Fruit fly (Drosophila melanogaster): ENCODE data around the gene CG8132.

Gene CG8132

dm6 chr3R:9390201-9390600 is 11.1 kb upstream of the CG8132 start (continued):
- peak; percentile 20 for TF ChIP-seq Fer3 (tag; optimal IDR thresholded peaks at IDR 0.05)
- TF ChIP-seq Dref (GFP tag; IDR thresholded peaks at IDR 0.05), result no peak
- TF ChIP-seq CG13296 (GFP tag; optimal IDR thresholded peaks at IDR 0.05), result peak; percentile 18
- no peak for TF ChIP-seq pan (optimal IDR thresholded peaks at IDR 0.05)
- TF ChIP-seq pan (GFP tag; optimal IDR thresholded peaks at IDR 0.05 in 1 of 2, IDR thresholded peaks at IDR 0.05 in 1 of 2), result peak in 1 of 2 experiments; percentile 5
- TF ChIP-seq E2f2 (GFP tag; IDR thresholded peaks at IDR 0.05), result 0 out of 2 replicates have a peak, but pooled peaks have one; percentile 9
- peak; percentile 25 for TF ChIP-seq CG2875 (GFP tag; optimal IDR thresholded peaks at IDR 0.05)
- TF ChIP-seq CG8290 (GFP tag; optimal IDR thresholded peaks at IDR 0.05), result no peak
- TF ChIP-seq CG8290 (tag; optimal IDR thresholded peaks at IDR 0.05), result peak in 1 of 2 experiments; percentile 14
- TF ChIP-seq scrt (GFP tag; optimal IDR thresholded peaks at IDR 0.05), result peak; percentile 29
- TF ChIP-seq CG17328 (GFP tag; IDR thresholded peaks at IDR 0.05), result no peak
- TF ChIP-seq Hmr (GFP tag; optimal IDR thresholded peaks at IDR 0.05), result peak; percentile 64
- peak; percentile 54 for TF ChIP-seq caup (GFP tag; optimal IDR thresholded peaks at IDR 0.05; ENCODE audit: severe bottlenecking)
- peak; percentile 2 for TF ChIP-seq CG2712 (tag; optimal IDR thresholded peaks at IDR 0.05)
- peak; percentile 34 for TF ChIP-seq gsb-n (tag; optimal IDR thresholded peaks at IDR 0.05)
- TF ChIP-seq CG6813 (GFP tag; optimal IDR thresholded peaks at IDR 0.05), result peak; percentile 51
- TF ChIP-seq Sox102F (GFP tag; optimal IDR thresholded peaks at IDR 0.05), result no peak
- TF ChIP-seq CG17568 (GFP tag; optimal IDR thresholded peaks at IDR 0.05), result peak; percentile 46
- TF ChIP-seq CG1832 (GFP tag; optimal IDR thresholded peaks at IDR 0.05), result no peak
- TF ChIP-seq nau (GFP tag; optimal IDR thresholded peaks at IDR 0.05), result peak; percentile 4
- peak; percentile 9 for TF ChIP-seq gem (tag; optimal IDR thresholded peaks at IDR 0.05)
- TF ChIP-seq BtbVII (GFP tag; optimal IDR thresholded peaks at IDR 0.05), result peak; percentile 59
- peak; percentile 6 for TF ChIP-seq CG11504 (tag; optimal IDR thresholded peaks at IDR 0.05)
- TF ChIP-seq Nf-YB (GFP tag; optimal IDR thresholded peaks at IDR 0.05), result peak; percentile 39
- no peak for TF ChIP-seq CG13287 (GFP tag; IDR thresholded peaks at IDR 0.05; ENCODE audit: partially characterized antibody)
- TF ChIP-seq CG7987 (GFP tag; optimal IDR thresholded peaks at IDR 0.05), result peak; percentile 37
- TF ChIP-seq odd (GFP tag; optimal IDR thresholded peaks at IDR 0.05), result peak; percentile 6
- TF ChIP-seq Asciz (GFP tag; optimal IDR thresholded peaks at IDR 0.05), result peak; percentile 4
- peak; percentile 0 for TF ChIP-seq CG7839 (tag; optimal IDR thresholded peaks at IDR 0.05)
- peak; percentile 6 for TF ChIP-seq CG18262 (tag; optimal IDR thresholded peaks at IDR 0.05)
- TF ChIP-seq Dek (tag; optimal IDR thresholded peaks at IDR 0.05), result no peak
- TF ChIP-seq Blimp-1 (GFP tag; optimal IDR thresholded peaks at IDR 0.05), result peak; percentile 18
- TF ChIP-seq CG17359 (tag; optimal IDR thresholded peaks at IDR 0.05), result no peak
- peak; percentile 5 for TF ChIP-seq CG15269 (tag; optimal IDR thresholded peaks at IDR 0.05)
- no peak for TF ChIP-seq CG16779 (GFP tag; IDR thresholded peaks at IDR 0.05)
- peak; percentile 34 for TF ChIP-seq CG13894 (tag; optimal IDR thresholded peaks at IDR 0.05)
- peak; percentile 64 for TF ChIP-seq oc (tag; optimal IDR thresholded peaks at IDR 0.05)
- peak; percentile 22 for TF ChIP-seq CG10431 (GFP tag; optimal IDR thresholded peaks at IDR 0.05)
- TF ChIP-seq MTF-1 (GFP tag; optimal IDR thresholded peaks at IDR 0.05; ENCODE audit: borderline replicate concordance), result peak; percentile 57
- TF ChIP-seq CG1792 (GFP tag; optimal IDR thresholded peaks at IDR 0.05), result no peak
- peak; percentile 43 for TF ChIP-seq HHEX (GFP tag; optimal IDR thresholded peaks at IDR 0.05)
- peak; percentile 33 for TF ChIP-seq CG15011 (GFP tag; optimal IDR thresholded peaks at IDR 0.05)
- no peak for TF ChIP-seq CG11695 (GFP tag; IDR thresholded peaks at IDR 0.05)
- TF ChIP-seq ERR (GFP tag; optimal IDR thresholded peaks at IDR 0.05), result no peak
- TF ChIP-seq Doc2 (GFP tag; IDR thresholded peaks at IDR 0.05), result no peak
- TF ChIP-seq Xrp1 (GFP tag; IDR thresholded peaks at IDR 0.05), result peak; percentile 31; the same call in 1 of the 2 replicates
- TF ChIP-seq lilli (GFP tag; optimal IDR thresholded peaks at IDR 0.05), result no peak
- no peak for TF ChIP-seq Antp (GFP tag; optimal IDR thresholded peaks at IDR 0.05)
- TF ChIP-seq az2 (GFP tag; optimal IDR thresholded peaks at IDR 0.05), result no peak
- peak; percentile 41 for TF ChIP-seq Nf-YC (tag; optimal IDR thresholded peaks at IDR 0.05)
